Fruit fly (Drosophila melanogaster) whole organism, prepupa: ENCODE measurements around the gene Itgbn.

Experiments
- Blimp-1 ChIP-seq: fragments of 200-800 bp; sonication (Bioruptor generic); optimal IDR thresholded peaks from 3 replicates; lab custom pipeline; 2017; ENCODE audit warnings: missing biosample characterization, missing genetic modification characterization, mild to moderate bottlenecking, moderate library complexity, missing genetic modification reagents
- CG10631 ChIP-seq: fragments of 200-800 bp; sonication (Bioruptor generic); optimal IDR thresholded peaks from 2 replicates; lab custom pipeline; 2016; ENCODE audit warnings: missing biosample characterization, missing genetic modification characterization
- CG10669 ChIP-seq: fragments of 200-800 bp; sonication (Bioruptor generic); optimal IDR thresholded peaks from 3 replicates; lab custom pipeline; 2018; ENCODE audit warnings: missing biosample characterization, mild to moderate bottlenecking, missing genetic modification characterization, moderate library complexity
- CG11294 ChIP-seq: fragments of 200-800 bp; sonication (Bioruptor generic); IDR thresholded peaks from 2 replicates; pipeline ENCODE4 v1.3.6; 2022; ENCODE audit warnings: missing biosample characterization, missing genetic modification characterization
- CG11762 ChIP-seq: fragments of 200-800 bp; sonication (Bioruptor generic); optimal IDR thresholded peaks from 3 replicates; lab custom pipeline; 2016; ENCODE audit warnings: missing biosample characterization, missing genetic modification characterization; ENCODE audit not compliant: insufficient read depth
- CG11902 ChIP-seq: fragments of 200-800 bp; sonication (Bioruptor generic); optimal IDR thresholded peaks from 3 replicates; lab custom pipeline; 2016; ENCODE audit warnings: missing biosample characterization, missing genetic modification characterization
- CG15336 ChIP-seq: fragments of 200-800 bp; sonication (Bioruptor generic); IDR thresholded peaks from 2 replicates; pipeline ENCODE4 v1.3.6; 2022; ENCODE audit warnings: missing biosample characterization, missing genetic modification characterization
- CG16779 ChIP-seq: fragments of 200-800 bp; sonication (Bioruptor generic); optimal IDR thresholded peaks from 3 replicates; lab custom pipeline; 2017; ENCODE audit warnings: missing biosample characterization, mild to moderate bottlenecking, missing genetic modification characterization
- CG3032 ChIP-seq: fragments of 200-800 bp; optimal IDR thresholded peaks from 2 replicates; lab custom pipeline; 2019; ENCODE audit warnings: missing biosample characterization, mild to moderate bottlenecking, missing genetic modification characterization, moderate library complexity
- CG32006 ChIP-seq: fragments of 200-800 bp; sonication (Bioruptor generic); optimal IDR thresholded peaks from 3 replicates; lab custom pipeline; 2017; ENCODE audit warnings: missing biosample characterization, mild to moderate bottlenecking, missing genetic modification characterization
- CG34406 ChIP-seq: fragments of 200-800 bp; sonication (Bioruptor generic); optimal IDR thresholded peaks from 3 replicates; lab custom pipeline; 2016; ENCODE audit warnings: missing biosample characterization, missing genetic modification characterization
- CG4318 ChIP-seq: fragments of 200-800 bp; sonication (Bioruptor generic); optimal IDR thresholded peaks from 3 replicates; lab custom pipeline; 2017; ENCODE audit warnings: missing biosample characterization, mild to moderate bottlenecking, missing genetic modification characterization
- CG6163 ChIP-seq: fragments of 200-800 bp; sonication (Bioruptor generic); IDR thresholded peaks from 3 replicates; pipeline ENCODE4 v1.3.6; 2022; ENCODE audit warnings: missing biosample characterization, missing genetic modification characterization
- CG6276 ChIP-seq: fragments of 200-800 bp; sonication (Bioruptor generic); optimal IDR thresholded peaks from 2 replicates; lab custom pipeline; 2017; ENCODE audit warnings: missing biosample characterization, mild to moderate bottlenecking, missing genetic modification characterization
- CG6792 ChIP-seq: fragments of 200-800 bp; sonication (Bioruptor generic); optimal IDR thresholded peaks from 3 replicates; lab custom pipeline; 2016; ENCODE audit warnings: missing biosample characterization, missing genetic modification characterization
- CG6808 ChIP-seq: fragments of 200-800 bp; sonication (Bioruptor generic); optimal IDR thresholded peaks from 3 replicates; lab custom pipeline; 2017; ENCODE audit warnings: missing biosample characterization, missing genetic modification characterization, mild to moderate bottlenecking, moderate library complexity, missing genetic modification reagents
- CG6854 ChIP-seq: fragments of 200-800 bp; sonication (Bioruptor generic); optimal IDR thresholded peaks from 2 replicates; lab custom pipeline; 2017; ENCODE audit warnings: missing biosample characterization, mild to moderate bottlenecking, missing genetic modification characterization
- CG7368 ChIP-seq: fragments of 200-800 bp; sonication (Bioruptor generic); optimal IDR thresholded peaks from 3 replicates; lab custom pipeline; 2016; ENCODE audit warnings: missing biosample characterization, missing genetic modification characterization
- CG8119 ChIP-seq: fragments of 200-800 bp; sonication (Bioruptor generic); IDR thresholded peaks from 3 replicates; pipeline ENCODE4 v1.3.6; 2022; ENCODE audit warnings: missing biosample characterization, missing genetic modification characterization
- CG8319 ChIP-seq: fragments of 200-800 bp; sonication (Bioruptor generic); optimal IDR thresholded peaks from 3 replicates; lab custom pipeline; 2016; ENCODE audit warnings: missing biosample characterization, missing genetic modification characterization
- CG8632 ChIP-seq: fragments of 200-800 bp; sonication (Bioruptor generic); optimal IDR thresholded peaks from 3 replicates; lab custom pipeline; 2016; ENCODE audit warnings: missing biosample characterization, missing genetic modification characterization
- CG9139 ChIP-seq: fragments of 200-800 bp; sonication (Bioruptor generic); optimal IDR thresholded peaks from 3 replicates; lab custom pipeline; 2017; ENCODE audit warnings: missing biosample characterization, mild to moderate bottlenecking, missing genetic modification characterization
- Eip78C ChIP-seq: fragments of 200-800 bp; sonication (Bioruptor generic); peaks from one replicate; lab custom pipeline; 2016; ENCODE audit warnings: missing biosample characterization, missing genetic modification characterization
- Eip93F ChIP-seq: fragments of 200-800 bp; sonication (Bioruptor generic); optimal IDR thresholded peaks from 2 replicates; lab custom pipeline; 2016; ENCODE audit warnings: missing biosample characterization, mild to moderate bottlenecking, missing genetic modification characterization
- Gug ChIP-seq: fragments of 200-800 bp; sonication (Bioruptor generic); IDR thresholded peaks from 2 replicates; pipeline ENCODE4 v1.3.6; 2022; ENCODE audit warnings: missing biosample characterization, missing genetic modification characterization
- Lpt ChIP-seq: fragments of 200-800 bp; sonication (Bioruptor generic); optimal IDR thresholded peaks from 3 replicates; lab custom pipeline; 2016; ENCODE audit warnings: missing biosample characterization, missing genetic modification characterization
- Met ChIP-seq: fragments of 200-800 bp; sonication (Bioruptor generic); optimal IDR thresholded peaks from 3 replicates; lab custom pipeline; 2016; ENCODE audit warnings: missing biosample characterization, missing genetic modification characterization
- Smox ChIP-seq: fragments of 200-800 bp; sonication (Bioruptor generic); optimal IDR thresholded peaks from 3 replicates; lab custom pipeline; 2016; ENCODE audit warnings: missing biosample characterization, missing genetic modification characterization
- Sox102F ChIP-seq: fragments of 200-800 bp; sonication (Bioruptor generic); optimal IDR thresholded peaks from 2 replicates; lab custom pipeline; 2016; ENCODE audit warnings: missing biosample characterization, mild to moderate bottlenecking, missing genetic modification characterization
- Sox14 ChIP-seq: fragments of 200-800 bp; sonication (Bioruptor generic); optimal IDR thresholded peaks from 3 replicates; lab custom pipeline; 2016; ENCODE audit warnings: missing biosample characterization, missing genetic modification characterization
- Sox15 ChIP-seq: fragments of 200-800 bp; sonication (Bioruptor generic); optimal IDR thresholded peaks from 3 replicates; lab custom pipeline; 2016; ENCODE audit warnings: missing biosample characterization, missing genetic modification characterization
- achi ChIP-seq: fragments of 200-800 bp; sonication (Bioruptor generic); optimal IDR thresholded peaks from 3 replicates; lab custom pipeline; 2016; ENCODE audit warnings: missing biosample characterization, missing genetic modification characterization
- acj6 ChIP-seq: fragments of 200-800 bp; sonication (Bioruptor generic); optimal IDR thresholded peaks from 3 replicates; lab custom pipeline; 2016; ENCODE audit warnings: missing biosample characterization, missing genetic modification characterization
- dac ChIP-seq: fragments of 200-800 bp; sonication (Bioruptor generic); optimal IDR thresholded peaks from 2 replicates; lab custom pipeline; 2017; ENCODE audit warnings: missing biosample characterization, mild to moderate bottlenecking, missing genetic modification characterization
- dsx ChIP-seq: fragments of 200-800 bp; optimal IDR thresholded peaks from 3 replicates; lab custom pipeline; 2019; ENCODE audit warnings: missing biosample characterization, mild to moderate bottlenecking, missing genetic modification characterization, moderate library complexity; ENCODE audit not compliant: poor library complexity, severe bottlenecking
- esn ChIP-seq: fragments of 200-800 bp; sonication (Bioruptor generic); optimal IDR thresholded peaks from 2 replicates; lab custom pipeline; 2016; ENCODE audit warnings: missing biosample characterization, mild to moderate bottlenecking, missing genetic modification characterization, moderate library complexity
- fd85E ChIP-seq: fragments of 200-800 bp; sonication (Bioruptor generic); optimal IDR thresholded peaks from 3 replicates; lab custom pipeline; 2016; ENCODE audit warnings: missing biosample characterization, missing genetic modification characterization
- fkh ChIP-seq: fragments of 200-800 bp; sonication (Bioruptor generic); optimal IDR thresholded peaks from 3 replicates; lab custom pipeline; 2017; ENCODE audit warnings: missing biosample characterization, mild to moderate bottlenecking, missing genetic modification characterization, moderate library complexity
- net ChIP-seq: fragments of 200-800 bp; sonication (Bioruptor generic); optimal IDR thresholded peaks from 3 replicates; lab custom pipeline; 2016; ENCODE audit warnings: missing biosample characterization, missing genetic modification characterization
- salr ChIP-seq, 2 experiments: fragments of 200-800 bp; sonication (Bioruptor generic); optimal IDR thresholded peaks; 3 replicates each; lab custom pipeline; 2016 to 2018; ENCODE audit warnings: missing biosample characterization in 2 of 2, missing genetic modification characterization in 2 of 2, mild to moderate bottlenecking in 1 of 2
- spab ChIP-seq: fragments of 200-800 bp; sonication (Bioruptor generic); optimal IDR thresholded peaks from 2 replicates; lab custom pipeline; 2017; ENCODE audit warnings: missing biosample characterization, mild to moderate bottlenecking, missing genetic modification characterization, missing genetic modification reagents
- ss ChIP-seq, 2 experiments: fragments of 200-800 bp; sonication (Bioruptor generic); optimal IDR thresholded peaks; 2 replicates in 1 of 2; 3 replicates in 1 of 2; lab custom pipeline; 2017 to 2018; ENCODE audit warnings: mild to moderate bottlenecking in 2 of 2, missing biosample characterization in 2 of 2, missing genetic modification characterization in 2 of 2, moderate library complexity in 1 of 2
- svp ChIP-seq: fragments of 200-800 bp; sonication (Bioruptor generic); peaks from one replicate; lab custom pipeline; 2016; ENCODE audit warnings: missing biosample characterization, missing genetic modification characterization

Gene Itgbn

dm6 chr2L:21015505-21015904 is 37.3 kb upstream of the Itgbn start:
- TF ChIP-seq CG6808 (GFP tag; lab: Kevin White, UChicago) (peak; percentile 5), CG6854 (GFP tag; lab: Kevin White, UChicago) (peak; percentile 69), dsx (GFP tag; lab: Kevin White, UChicago) (peak; percentile 75), CG32006 (GFP tag; lab: Kevin White, UChicago) (no peak), ss (GFP tag; optimal IDR thresholded peaks at IDR 0.05; lab: Kevin White, UChicago) (peak in 1 of 2 experiments; percentile 13), CG6163 (no peak)
- TF ChIP-seq, all 60 proteins: peak for 4

dm6 chr2L:21016168-21016567 is 36.7 kb upstream of the Itgbn start:
- peak; percentile 21 for TF ChIP-seq CG32006 (GFP tag; lab: Kevin White, UChicago)
- TF ChIP-seq spab: no peak
- no peak for TF ChIP-seq CG7368 (GFP tag; lab: Kevin White, UChicago)
- TF ChIP-seq dac (GFP tag; lab: Kevin White, UChicago): no peak
- peak; percentile 13 for TF ChIP-seq CG3032
- no peak for TF ChIP-seq Lpt (GFP tag; lab: Kevin White, UChicago)
- no peak for TF ChIP-seq svp (GFP tag; lab: Kevin White, UChicago)
- TF ChIP-seq fkh (GFP tag; lab: Kevin White, UChicago): no peak
- TF ChIP-seq CG10669: peak; percentile 9
- TF ChIP-seq Eip78C (GFP tag; lab: Kevin White, UChicago): peak; percentile 69
- TF ChIP-seq CG6808 (GFP tag; lab: Kevin White, UChicago): peak; percentile 3

- peak; percentile 58 for TF ChIP-seq svp (GFP tag; lab: Kevin White, UChicago)
- TF ChIP-seq Sox102F: no peak
- peak; percentile 53 for TF ChIP-seq Eip78C (GFP tag; lab: Kevin White, UChicago)
- TF ChIP-seq CG10669: no peak
- no peak for TF ChIP-seq dac (GFP tag; lab: Kevin White, UChicago)
- no peak for TF ChIP-seq CG7368 (GFP tag; lab: Kevin White, UChicago)
- TF ChIP-seq CG6808 (GFP tag; lab: Kevin White, UChicago): no peak
- no peak for TF ChIP-seq salr (GFP tag; optimal IDR thresholded peaks at IDR 0.05; lab: Kevin White, UChicago)
- TF ChIP-seq ss (GFP tag; optimal IDR thresholded peaks at IDR 0.05; lab: Kevin White, UChicago): no peak
- TF ChIP-seq Met: no peak
Measured at dm6 chr2L:21018644-21019043, 34.2 kb upstream of the Itgbn start.

- TF ChIP-seq CG9139 (GFP tag; lab: Kevin White, UChicago) (no peak), CG11902 (GFP tag; lab: Kevin White, UChicago) (no peak), Sox102F (no peak), CG11762 (GFP tag; lab: Kevin White, UChicago) (peak; percentile 56), acj6 (GFP tag; lab: Kevin White, UChicago) (peak; percentile 60), CG34406 (GFP tag; lab: Kevin White, UChicago) (peak; percentile 38), Smox (GFP tag; lab: Kevin White, UChicago) (peak; percentile 27), esn (peak; percentile 37), CG7368 (GFP tag; lab: Kevin White, UChicago) (no peak), Sox15 (GFP tag; lab: Kevin White, UChicago) (no peak), dsx (GFP tag; lab: Kevin White, UChicago) (no peak), salr (GFP tag; optimal IDR thresholded peaks at IDR 0.05; lab: Kevin White, UChicago) (no peak), Blimp-1 (GFP tag; lab: Kevin White, UChicago) (no peak), CG6792 (GFP tag; lab: Kevin White, UChicago) (peak; percentile 42), CG6808 (GFP tag; lab: Kevin White, UChicago) (peak; percentile 39), CG15336 (GFP tag; lab: Robert Waterston, UW) (no peak), CG6163 (no peak), Eip78C (GFP tag; lab: Kevin White, UChicago) (peak; percentile 82), CG4318 (peak; percentile 14), dac (GFP tag; lab: Kevin White, UChicago) (no peak), Sox14 (GFP tag; lab: Kevin White, UChicago) (no peak), net (GFP tag; lab: Kevin White, UChicago) (no peak), achi (peak; percentile 52), CG8632 (GFP tag; lab: Kevin White, UChicago) (peak; percentile 35), Gug (GFP tag; lab: Robert Waterston, UW) (no peak), fd85E (GFP tag; lab: Kevin White, UChicago) (no peak), CG11294 (no peak), CG10631 (GFP tag; lab: Kevin White, UChicago) (peak; percentile 33), CG16779 (tag; lab: Kevin White, UChicago) (peak; percentile 14), Eip93F (GFP tag; lab: Kevin White, UChicago) (no peak), spab (peak; percentile 44), CG8119 (no peak), CG32006 (GFP tag; lab: Kevin White, UChicago) (peak; percentile 40), CG6276 (GFP tag; lab: Kevin White, UChicago) (peak; percentile 25), CG8319 (peak; percentile 15)
Measured at dm6 chr2L:21020015-21020414, 32.8 kb upstream of the Itgbn start.
